Worm (Caenorhabditis elegans): Measurements from ENCODE around the gene ugt-22.

ce11 chrIV:13645823-13646222, 6.8 kb downstream of the ugt-22 start, which contains the start of gene srz-29:
- TF ChIP-seq klf-2 (GFP tag; conservative IDR thresholded peaks at IDR 0.05) (no peak), flt-1 (GFP tag; IDR thresholded peaks at IDR 0.05) (no peak)

Data from whole organism, midembryonic.